Worm (Caenorhabditis elegans) whole organism, L3 larva: ENCODE results near the gene Y43F8B.17.

ENCODE experiments used
- R02D3.7 ChIP-seq: fragments of 150-350 bp; optimal IDR thresholded peaks from 2 replicates; lab custom pipeline; 2014; ENCODE audit warnings: missing biosample characterization, missing genetic modification characterization
- aly-2 ChIP-seq: fragments of 150-350 bp; optimal IDR thresholded peaks from 2 replicates; lab custom pipeline; 2014; ENCODE audit warnings: missing biosample characterization, missing genetic modification characterization
- ama-1 ChIP-seq: fragments of 150-350 bp; optimal IDR thresholded peaks from 2 replicates; lab custom pipeline; 2018
- ceh-16 ChIP-seq: sonication (generic microtip); optimal IDR thresholded peaks from 2 replicates; lab custom pipeline; 2017; ENCODE audit warnings: missing biosample characterization, missing genetic modification characterization
- ceh-82 ChIP-seq: fragments of 150-350 bp; optimal IDR thresholded peaks from 2 replicates; lab custom pipeline; 2014; ENCODE audit warnings: missing biosample characterization, missing genetic modification characterization
- ceh-9 ChIP-seq: sonication (generic microtip); optimal IDR thresholded peaks from 2 replicates; lab custom pipeline; 2018; ENCODE audit warnings: missing biosample characterization, missing genetic modification characterization
- egl-27 ChIP-seq: sonication (generic microtip); optimal IDR thresholded peaks from 4 replicates; lab custom pipeline; 2017; ENCODE audit warnings: missing biosample characterization, missing genetic modification reagents, missing genetic modification characterization
- egl-5 ChIP-seq: fragments of 150-350 bp; optimal IDR thresholded peaks from 2 replicates; lab custom pipeline; 2017; ENCODE audit warnings: missing biosample characterization, missing genetic modification reagents, missing genetic modification characterization, inconsistent platforms
- elt-1 ChIP-seq: fragments of 150-350 bp; optimal IDR thresholded peaks from 2 replicates; lab custom pipeline; 2014; ENCODE audit warnings: missing biosample characterization, missing genetic modification characterization
- elt-2 ChIP-seq: sonication (generic microtip); optimal IDR thresholded peaks from 2 replicates; lab custom pipeline; 2016; ENCODE audit warnings: missing genetic modification reagents, mild to moderate bottlenecking, missing genetic modification characterization, missing compliant biosample characterization
- elt-3 ChIP-seq, 3 experiments: fragments of 150-350 bp in 1 of 3; sonication (generic microtip) in 2 of 3; optimal IDR thresholded peaks; 2 replicates in 2 of 3; 4 replicates in 1 of 3; lab custom pipeline; 2014 to 2017; ENCODE audit warnings: missing biosample characterization in 3 of 3, missing genetic modification characterization in 3 of 3
- eor-1 ChIP-seq, 2 experiments: fragments of 150-350 bp; optimal IDR thresholded peaks; 2 replicates each; lab custom pipeline; 2014 to 2018; ENCODE audit warnings: missing biosample characterization in 2 of 2, missing genetic modification characterization in 2 of 2
- fkh-2 ChIP-seq: fragments of 150-350 bp; optimal IDR thresholded peaks from 2 replicates; lab custom pipeline; 2014; ENCODE audit warnings: missing biosample characterization, missing genetic modification reagents, missing genetic modification characterization
- fos-1 ChIP-seq: fragments of 150-350 bp; optimal IDR thresholded peaks from 2 replicates; lab custom pipeline; 2014; ENCODE audit warnings: missing biosample characterization, missing genetic modification characterization
- hmg-11 ChIP-seq: sonication (generic microtip); optimal IDR thresholded peaks from 2 replicates; lab custom pipeline; 2016; ENCODE audit warnings: missing genetic modification characterization, missing compliant biosample characterization
- jun-1 ChIP-seq: fragments of 150-350 bp; optimal IDR thresholded peaks from 2 replicates; lab custom pipeline; 2014; ENCODE audit warnings: missing biosample characterization, missing genetic modification reagents, missing genetic modification characterization
- lin-15B ChIP-seq: fragments of 150-350 bp; optimal IDR thresholded peaks from 2 replicates; lab custom pipeline; 2014; ENCODE audit warnings: missing biosample characterization, missing genetic modification characterization
- lin-39 ChIP-seq: fragments of 150-350 bp; optimal IDR thresholded peaks from 2 replicates; lab custom pipeline; 2018; ENCODE audit warnings: missing biosample characterization, missing genetic modification reagents, missing genetic modification characterization
- mdl-1 ChIP-seq: fragments of 150-350 bp; optimal IDR thresholded peaks from 2 replicates; lab custom pipeline; 2014; ENCODE audit warnings: missing biosample characterization, missing genetic modification characterization
- mml-1 ChIP-seq: fragments of 150-350 bp; sonication (generic microtip); optimal IDR thresholded peaks from 3 replicates; lab custom pipeline; 2014; ENCODE audit warnings: missing biosample characterization, missing genetic modification characterization
- nfya-1 ChIP-seq: sonication (generic microtip); optimal IDR thresholded peaks from 2 replicates; lab custom pipeline; 2017; ENCODE audit warnings: missing genetic modification characterization, mild to moderate bottlenecking, missing compliant biosample characterization, antibody characterized with exemption, moderate library complexity; ENCODE audit not compliant: insufficient read depth
- nhr-11 ChIP-seq: fragments of 150-350 bp; optimal IDR thresholded peaks from 2 replicates; lab custom pipeline; 2014; ENCODE audit warnings: missing biosample characterization, missing genetic modification characterization
- nhr-12 ChIP-seq: fragments of 150-350 bp; optimal IDR thresholded peaks from 2 replicates; lab custom pipeline; 2014; ENCODE audit warnings: missing biosample characterization, missing genetic modification characterization
- nhr-23 ChIP-seq: fragments of 150-350 bp; optimal IDR thresholded peaks from 2 replicates; lab custom pipeline; 2014; ENCODE audit warnings: missing biosample characterization, missing genetic modification reagents, missing genetic modification characterization
- nhr-237 ChIP-seq: fragments of 150-350 bp; optimal IDR thresholded peaks from 2 replicates; lab custom pipeline; 2014; ENCODE audit warnings: missing biosample characterization, missing genetic modification characterization
- nhr-25 ChIP-seq: sonication (generic microtip); optimal IDR thresholded peaks from 2 replicates; lab custom pipeline; 2017; ENCODE audit warnings: missing biosample characterization, missing genetic modification characterization
- nhr-76 ChIP-seq: fragments of 150-350 bp; sonication (generic microtip); optimal IDR thresholded peaks from 5 replicates; lab custom pipeline; 2014; ENCODE audit warnings: missing biosample characterization, missing genetic modification characterization
- nhr-77 ChIP-seq: fragments of 150-350 bp; optimal IDR thresholded peaks from 2 replicates; lab custom pipeline; 2014; ENCODE audit warnings: missing biosample characterization, missing genetic modification characterization
- pha-4 ChIP-seq: fragments of 150-350 bp; optimal IDR thresholded peaks from 2 replicates; lab custom pipeline; 2014; ENCODE audit warnings: missing biosample characterization, missing genetic modification reagents, missing genetic modification characterization
- pqm-1 ChIP-seq: fragments of 150-350 bp; optimal IDR thresholded peaks from 2 replicates; lab custom pipeline; 2017; ENCODE audit warnings: missing biosample characterization, missing genetic modification characterization, inconsistent platforms
- sea-2 ChIP-seq: fragments of 150-350 bp; sonication (generic microtip); optimal IDR thresholded peaks from 4 replicates; lab custom pipeline; 2014; ENCODE audit warnings: missing biosample characterization, missing genetic modification reagents, missing genetic modification characterization
- skn-1 ChIP-seq: fragments of 150-350 bp; optimal IDR thresholded peaks from 2 replicates; lab custom pipeline; 2014; ENCODE audit warnings: missing biosample characterization, missing genetic modification characterization
- snpc-4 ChIP-seq: fragments of 150-350 bp; optimal IDR thresholded peaks from 2 replicates; lab custom pipeline; 2014; ENCODE audit warnings: missing biosample characterization, missing genetic modification characterization
- tbx-2 ChIP-seq: sonication (generic microtip); optimal IDR thresholded peaks from 2 replicates; lab custom pipeline; 2016; ENCODE audit warnings: mild to moderate bottlenecking, missing genetic modification characterization, missing compliant biosample characterization
- unc-39 ChIP-seq: sonication (generic microtip); optimal IDR thresholded peaks from 4 replicates; lab custom pipeline; 2017; ENCODE audit warnings: missing biosample characterization, missing genetic modification characterization
- unc-62 ChIP-seq: fragments of 150-350 bp; sonication (generic microtip); optimal IDR thresholded peaks from 4 replicates; lab custom pipeline; 2014; ENCODE audit warnings: missing biosample characterization, missing genetic modification reagents, missing genetic modification characterization
- zag-1 ChIP-seq: fragments of 150-350 bp; optimal IDR thresholded peaks from 2 replicates; lab custom pipeline; 2014; ENCODE audit warnings: missing biosample characterization, missing genetic modification characterization
- ztf-11 ChIP-seq: fragments of 150-350 bp; optimal IDR thresholded peaks from 2 replicates; lab custom pipeline; 2014; ENCODE audit warnings: missing biosample characterization, missing genetic modification characterization
- ztf-4 ChIP-seq: fragments of 150-350 bp; optimal IDR thresholded peaks from 2 replicates; lab custom pipeline; 2014; ENCODE audit warnings: missing biosample characterization, missing genetic modification characterization

Gene Y43F8B.17

DNA sequence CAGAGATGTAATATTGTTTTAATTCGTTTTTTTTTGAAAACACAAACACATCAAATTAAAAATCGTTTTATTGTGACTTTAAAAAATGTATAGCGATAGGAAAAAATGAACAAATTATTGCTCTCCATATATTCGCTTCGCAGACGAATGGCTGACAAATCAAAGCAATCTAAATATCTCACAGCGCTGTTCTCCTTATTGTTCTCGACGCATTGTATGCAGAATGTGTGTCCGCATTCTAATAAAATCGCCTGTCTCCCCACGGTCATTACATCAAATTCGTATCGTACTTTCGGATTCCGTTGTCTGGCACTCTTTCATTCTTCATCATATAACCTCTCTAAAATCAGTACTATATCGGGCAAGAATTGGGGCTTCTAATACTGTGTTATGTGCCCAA, 6.7 kb upstream of the Y43F8B.17 start, which contains the start of gene Y43F8B.9:
TSS of gene Y43F8B.9 (plus strand) at position 301 of the 400 bp plus-strand sequence.
- no peak for TF ChIP-seq aly-2 (tag; lab: Kevin White, UChicago)
- TF ChIP-seq mml-1 (tag; lab: Kevin White, UChicago) = no peak
- no peak for TF ChIP-seq lin-39 (tag; lab: Kevin White, UChicago)
- TF ChIP-seq sea-2 = no peak
- no peak for TF ChIP-seq nhr-76 (tag; lab: Kevin White, UChicago)
- no peak for TF ChIP-seq ama-1 (lab: Kevin White, UChicago)
- TF ChIP-seq eor-1 (tag; optimal IDR thresholded peaks at IDR 0.05; lab: Kevin White, UChicago) = no peak
- TF ChIP-seq elt-1 = no peak
- TF ChIP-seq egl-27 (tag; lab: Kevin White, UChicago) = no peak
- no peak for TF ChIP-seq fos-1 (tag; lab: Kevin White, UChicago)
- TF ChIP-seq ztf-4 (tag; lab: Kevin White, UChicago) = no peak
- TF ChIP-seq zag-1 (tag; lab: Kevin White, UChicago) = no peak
- TF ChIP-seq nfya-1 = no peak
- no peak for TF ChIP-seq lin-15B (tag; lab: Kevin White, UChicago)

DNA sequence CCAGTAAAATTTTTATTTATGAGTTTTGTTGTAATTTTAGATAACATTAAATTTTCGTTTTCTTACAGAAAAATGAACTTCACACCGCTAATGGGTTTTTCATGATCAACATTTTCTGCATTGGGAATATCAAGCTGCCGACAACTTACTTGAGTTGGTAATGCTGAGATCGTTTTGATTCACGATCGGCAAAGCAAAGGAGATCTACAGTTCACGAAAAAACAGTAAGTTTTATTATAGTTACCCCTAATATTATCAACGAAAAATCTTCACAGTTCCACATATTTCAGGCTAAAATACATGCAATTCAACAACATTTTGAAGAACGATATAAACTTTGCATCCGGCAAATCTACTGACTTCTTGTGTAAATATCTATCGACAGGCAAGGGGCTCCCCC, 2.0 kb upstream of the Y43F8B.17 start, which contains the start of gene Y43F8B.22:
TSS of gene Y43F8B.22 (plus strand) at position 301 of the 400 bp plus-strand sequence.
- TF ChIP-seq pha-4 (tag; lab: Kevin White, UChicago) = no peak
- no peak for TF ChIP-seq aly-2 (tag; lab: Kevin White, UChicago)
- TF ChIP-seq eor-1 (tag; optimal IDR thresholded peaks at IDR 0.05; lab: Kevin White, UChicago) = no peak
- TF ChIP-seq tbx-2 (tag; lab: Kevin White, UChicago) = no peak
- no peak for TF ChIP-seq snpc-4 (tag; lab: Kevin White, UChicago)
- TF ChIP-seq jun-1 (tag; lab: Kevin White, UChicago) = no peak

DNA sequence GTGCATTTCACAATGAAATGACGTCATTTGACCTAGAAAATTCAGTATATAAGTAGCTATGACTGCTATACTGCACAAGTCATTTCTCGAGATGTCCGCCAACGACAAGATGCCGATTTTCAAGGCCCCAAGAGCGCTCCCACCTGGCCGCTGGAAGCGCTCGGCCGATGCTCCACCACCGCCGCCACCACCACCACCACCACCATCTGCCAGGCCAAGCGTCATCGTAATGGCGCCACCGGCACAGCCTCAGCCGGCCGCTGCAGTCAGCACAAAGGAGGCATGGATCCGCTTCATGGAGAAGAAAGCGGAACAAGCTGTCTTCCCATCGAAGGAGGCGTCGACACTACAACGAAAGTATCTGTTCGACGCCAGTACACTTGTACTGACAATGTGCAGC, 740 bp downstream of the Y43F8B.17 start, which contains the start of gene Y43F8B.28:
TSS of gene Y43F8B.28 (plus strand) at position 59 of the 400 bp plus-strand sequence.
- TF ChIP-seq jun-1 (tag; lab: Kevin White, UChicago) (no peak), elt-3 (tag; optimal IDR thresholded peaks at IDR 0.05; lab: Kevin White, UChicago) (no peak), lin-39 (tag; lab: Kevin White, UChicago) (no peak), nhr-12 (tag; lab: Kevin White, UChicago) (no peak), nhr-77 (tag; lab: Kevin White, UChicago) (no peak), ceh-9 (tag; lab: Kevin White, UChicago) (no peak)

DNA sequence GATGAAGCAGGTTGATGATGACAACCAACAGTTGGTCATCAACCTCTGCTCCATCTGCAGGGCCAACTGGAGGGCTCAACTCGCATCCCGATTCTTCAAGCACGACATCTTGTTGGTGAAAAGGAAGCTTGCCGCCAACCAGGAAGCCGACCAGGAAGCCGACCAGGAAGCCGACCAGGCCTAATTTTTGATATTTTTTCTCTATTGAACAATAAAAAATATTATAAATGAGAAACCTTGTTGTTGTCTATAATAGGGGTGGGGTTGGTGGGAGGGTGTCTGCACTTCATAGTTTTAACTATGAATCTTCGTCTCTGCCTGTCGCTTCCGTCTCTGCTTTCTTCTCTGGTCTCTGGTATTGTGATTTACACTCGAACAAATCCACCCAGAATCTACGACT, 1.2 kb downstream of the Y43F8B.17 start, which contains the start of gene Y43F8B.18:
TSS of gene Y43F8B.18 (plus strand) at position 301 of the 400 bp plus-strand sequence.
- no peak for TF ChIP-seq pqm-1 (tag; lab: Kevin White, UChicago)
- no peak for TF ChIP-seq elt-2
- no peak for TF ChIP-seq nhr-11
- no peak for TF ChIP-seq R02D3.7
- no peak for TF ChIP-seq unc-39 (tag; lab: Kevin White, UChicago)
- TF ChIP-seq ztf-4 (tag; lab: Kevin White, UChicago) = no peak
- TF ChIP-seq elt-3 (tag; optimal IDR thresholded peaks at IDR 0.05; lab: Kevin White, UChicago) = no peak
- TF ChIP-seq egl-27 (tag; lab: Kevin White, UChicago) = no peak
- no peak for TF ChIP-seq ceh-16 (tag; lab: Kevin White, UChicago)
- TF ChIP-seq ceh-9 (tag; lab: Kevin White, UChicago) = no peak
- TF ChIP-seq fkh-2 = no peak
- TF ChIP-seq mdl-1 (tag; lab: Kevin White, UChicago) = no peak
- TF ChIP-seq pha-4 (tag; lab: Kevin White, UChicago) = no peak
- TF ChIP-seq elt-1 = no peak
- TF ChIP-seq nhr-23 = no peak
- TF ChIP-seq nhr-77 (tag; lab: Kevin White, UChicago) = no peak

DNA sequence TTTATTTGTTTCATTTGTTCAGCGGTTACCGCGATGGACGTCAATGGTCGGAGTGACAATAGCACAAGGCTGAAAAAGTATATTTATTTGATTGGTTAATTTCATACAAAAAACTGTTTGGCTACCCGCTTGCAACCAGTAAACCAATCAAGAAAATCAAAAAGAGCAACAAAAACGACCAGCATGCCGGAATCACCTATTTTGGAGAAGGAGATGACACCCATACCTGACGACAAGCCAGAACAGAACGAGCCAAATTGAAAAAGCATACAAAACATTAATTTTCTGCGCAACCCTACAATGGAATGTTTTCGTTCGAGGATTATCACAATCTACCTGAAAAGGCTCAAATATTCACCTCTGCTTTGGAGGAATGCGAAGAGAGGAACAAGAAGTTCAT, 5.9 kb downstream of the Y43F8B.17 start, which contains the start of gene Y43F8B.7:
TSS of gene Y43F8B.7 (plus strand) at position 301 of the 400 bp plus-strand sequence.
- no peak for TF ChIP-seq fos-1 (tag; lab: Kevin White, UChicago)
- TF ChIP-seq R02D3.7 = no peak
- TF ChIP-seq unc-62 (GFP tag; lab: Kevin White, UChicago) = no peak
- no peak for TF ChIP-seq aly-2 (tag; lab: Kevin White, UChicago)
- TF ChIP-seq egl-27 (tag; lab: Kevin White, UChicago) = no peak
- TF ChIP-seq sea-2 = no peak
- TF ChIP-seq ceh-82 (tag; lab: Kevin White, UChicago) = no peak
- no peak for TF ChIP-seq nhr-12 (tag; lab: Kevin White, UChicago)
- TF ChIP-seq hmg-11 = no peak
- TF ChIP-seq nhr-237 (tag; lab: Kevin White, UChicago) = no peak
- no peak for TF ChIP-seq egl-5
- TF ChIP-seq ztf-11 (tag; lab: Kevin White, UChicago) = no peak
- no peak for TF ChIP-seq eor-1 (tag; optimal IDR thresholded peaks at IDR 0.05; lab: Kevin White, UChicago)
- TF ChIP-seq pha-4 (tag; lab: Kevin White, UChicago) = no peak
- TF ChIP-seq tbx-2 (tag; lab: Kevin White, UChicago) = no peak
- no peak for TF ChIP-seq skn-1 (tag; lab: Kevin White, UChicago)
- no peak for TF ChIP-seq jun-1 (tag; lab: Kevin White, UChicago)
- TF ChIP-seq mdl-1 (tag; lab: Kevin White, UChicago) = no peak
- TF ChIP-seq nhr-23 = no peak
- TF ChIP-seq nhr-25 (tag; lab: Kevin White, UChicago) = no peak
